Worm (Caenorhabditis elegans): ENCODE data around the gene C36A4.10.
"Not testable (repeated sequence)": the region's sequence is repeated elsewhere in the genome, so short reads cannot be mapped to it uniquely, and the experiment has no call there.

- not testable (repeated sequence) for TF ChIP-seq nhr-23 (tag; optimal IDR thresholded peaks at IDR 0.05); ceh-82 (tag; optimal IDR thresholded peaks at IDR 0.05); ztf-11 (tag; optimal IDR thresholded peaks at IDR 0.05); mdl-1 (tag; optimal IDR thresholded peaks at IDR 0.05); skn-1 (tag; optimal IDR thresholded peaks at IDR 0.05); lin-13 (GFP tag; optimal IDR thresholded peaks at IDR 0.05); fos-1 (tag; optimal IDR thresholded peaks at IDR 0.05); unc-62 (GFP tag; optimal IDR thresholded peaks at IDR 0.05); ama-1 (optimal IDR thresholded peaks at IDR 0.05); elt-3 (tag; optimal IDR thresholded peaks at IDR 0.05); nhr-11 (tag; optimal IDR thresholded peaks at IDR 0.05)
Measured at ce11 chrIII:3844746-3845145, 13.5 kb upstream of the C36A4.10 start, which contains the start of gene maph-1.3.

All from whole organism, L2 larva.